Worm (Caenorhabditis elegans): ENCODE results near the gene T28D9.4.

- TF ChIP-seq F49E8.2 (tag; optimal IDR thresholded peaks at IDR 0.05; ENCODE audit: insufficient read depth): no peak
- TF ChIP-seq ztf-22 (GFP tag; optimal IDR thresholded peaks at IDR 0.05): no peak
- no peak for TF ChIP-seq F39B2.1 (GFP tag; IDR thresholded peaks at IDR 0.05)
- no peak for TF ChIP-seq pbrm-1 (GFP tag; IDR thresholded peaks at IDR 0.05)
- no peak for TF ChIP-seq ekl-4 (GFP tag; IDR thresholded peaks at IDR 0.05)
- TF ChIP-seq F10E7.11 (tag; optimal IDR thresholded peaks at IDR 0.05): no peak
- no peak for TF ChIP-seq lag-1 (GFP tag; IDR thresholded peaks at IDR 0.05)
- TF ChIP-seq snpc-4 (GFP tag; optimal IDR thresholded peaks at IDR 0.05): no peak
- no peak for TF ChIP-seq snpc-4 (tag; optimal IDR thresholded peaks at IDR 0.05)
- TF ChIP-seq pha-4 (tag; optimal IDR thresholded peaks at IDR 0.05): no peak
- no peak for TF ChIP-seq ceh-40 (GFP tag; IDR thresholded peaks at IDR 0.05)
- TF ChIP-seq ama-1 (optimal IDR thresholded peaks at IDR 0.05): no peak
- no peak for TF ChIP-seq ama-1 (GFP tag; optimal IDR thresholded peaks at IDR 0.05)
Measured at ce11 chrII:6523940-6524339, 47.2 kb downstream of the T28D9.4 start.
